Fruit fly (Drosophila melanogaster) whole organism, embryonic: ENCODE results near the gene nst.

Source experiments
- Abd-B ChIP-seq: fragments of 200-800 bp; sonication (Bioruptor generic); optimal IDR thresholded peaks from 2 replicates; lab custom pipeline; 2018; ENCODE audit warnings: missing biosample characterization, mild to moderate bottlenecking, missing genetic modification characterization, moderate library complexity
- Antp ChIP-seq: fragments of 200-800 bp; sonication (Bioruptor generic); optimal IDR thresholded peaks from 3 replicates; lab custom pipeline; 2016; ENCODE audit warnings: missing biosample characterization, missing genetic modification characterization
- CG10366 ChIP-seq: fragments of 200-800 bp; sonication (Bioruptor generic); IDR thresholded peaks from 2 replicates; pipeline ENCODE4 v1.3.6; 2022; ENCODE audit warnings: missing biosample characterization, missing genetic modification characterization
- CG10431 ChIP-seq: fragments of 200-800 bp; sonication (Bioruptor generic); optimal IDR thresholded peaks from 3 replicates; lab custom pipeline; 2018; ENCODE audit warnings: missing biosample characterization, mild to moderate bottlenecking, missing genetic modification characterization
- CG10565 ChIP-seq: fragments of 200-800 bp; sonication (Bioruptor generic); optimal IDR thresholded peaks from 3 replicates; lab custom pipeline; 2016; ENCODE audit warnings: missing biosample characterization, mild to moderate bottlenecking, missing genetic modification characterization
- CG10654 ChIP-seq: fragments of 200-800 bp; sonication (Bioruptor generic); optimal IDR thresholded peaks from 2 replicates; lab custom pipeline; 2016; ENCODE audit warnings: missing biosample characterization, missing genetic modification characterization
- CG12299 ChIP-seq: fragments of 200-800 bp; sonication (Bioruptor generic); optimal IDR thresholded peaks from 2 replicates; lab custom pipeline; 2018; ENCODE audit warnings: missing biosample characterization, mild to moderate bottlenecking, missing genetic modification characterization
- CG15269 ChIP-seq: fragments of 200-800 bp; sonication (Bioruptor generic); optimal IDR thresholded peaks from 2 replicates; lab custom pipeline; 2018; ENCODE audit warnings: missing biosample characterization, mild to moderate bottlenecking, missing genetic modification characterization, moderate library complexity
- CG17186 ChIP-seq: fragments of 200-800 bp; sonication (Bioruptor generic); optimal IDR thresholded peaks from 3 replicates; lab custom pipeline; 2017; ENCODE audit warnings: missing biosample characterization, missing genetic modification reagents, missing genetic modification characterization
- CG17385 ChIP-seq: fragments of 200-800 bp; sonication (Bioruptor generic); optimal IDR thresholded peaks from 3 replicates; lab custom pipeline; 2018; ENCODE audit warnings: missing biosample characterization, mild to moderate bottlenecking, missing genetic modification characterization
- CG1832 ChIP-seq: fragments of 200-800 bp; sonication (Bioruptor generic); optimal IDR thresholded peaks from 2 replicates; lab custom pipeline; 2017; ENCODE audit warnings: missing biosample characterization, mild to moderate bottlenecking, missing genetic modification characterization, inconsistent platforms
- CG18764 ChIP-seq: fragments of 200-800 bp; sonication (Bioruptor generic); optimal IDR thresholded peaks from 3 replicates; lab custom pipeline; 2016; ENCODE audit warnings: missing biosample characterization, missing genetic modification characterization
- CG2120 ChIP-seq: fragments of 200-800 bp; sonication (Bioruptor generic); optimal IDR thresholded peaks from 3 replicates; lab custom pipeline; 2016; ENCODE audit warnings: missing biosample characterization, missing genetic modification characterization
- CG2202 ChIP-seq: fragments of 200-800 bp; sonication (Bioruptor generic); optimal IDR thresholded peaks from 2 replicates; lab custom pipeline; 2018; ENCODE audit warnings: missing biosample characterization, mild to moderate bottlenecking, missing genetic modification characterization
- CG2889 ChIP-seq: fragments of 200-800 bp; sonication (Bioruptor generic); IDR thresholded peaks from 3 replicates; pipeline ENCODE4 v1.3.6; 2022; ENCODE audit warnings: missing biosample characterization, missing genetic modification characterization
- CG33557 ChIP-seq: fragments of 200-800 bp; sonication (Bioruptor generic); optimal IDR thresholded peaks from 2 replicates; lab custom pipeline; 2019; ENCODE audit warnings: missing biosample characterization, mild to moderate bottlenecking, missing genetic modification characterization, moderate library complexity
- CG4730 ChIP-seq: fragments of 200-800 bp; sonication (Bioruptor generic); IDR thresholded peaks from 2 replicates; pipeline ENCODE4 v1.3.6; 2022; ENCODE audit warnings: missing biosample characterization, missing genetic modification characterization
- CG6689 ChIP-seq: fragments of 200-800 bp; sonication (Bioruptor generic); IDR thresholded peaks from 2 replicates; pipeline ENCODE4 v1.3.6; 2022; ENCODE audit warnings: missing biosample characterization, missing genetic modification characterization
- CG6854 ChIP-seq: fragments of 200-800 bp; sonication (Bioruptor generic); optimal IDR thresholded peaks from 3 replicates; lab custom pipeline; 2017; ENCODE audit warnings: missing biosample characterization, mild to moderate bottlenecking, missing genetic modification characterization
- CG7839 ChIP-seq: fragments of 200-800 bp; sonication (Bioruptor generic); optimal IDR thresholded peaks from 3 replicates; lab custom pipeline; 2018; ENCODE audit warnings: missing biosample characterization, mild to moderate bottlenecking, missing genetic modification characterization, moderate library complexity
- CG7928 ChIP-seq: fragments of 200-800 bp; sonication (Bioruptor generic); optimal IDR thresholded peaks from 2 replicates; lab custom pipeline; 2017; ENCODE audit warnings: missing biosample characterization, mild to moderate bottlenecking, missing genetic modification characterization
- CG9609 ChIP-seq: fragments of 200-800 bp; sonication (Bioruptor generic); optimal IDR thresholded peaks from 3 replicates; lab custom pipeline; 2016; ENCODE audit warnings: missing biosample characterization, missing genetic modification characterization
- CTCF ChIP-seq: fragments of 200-800 bp; sonication (Bioruptor generic); optimal IDR thresholded peaks from 2 replicates; lab custom pipeline; 2017; ENCODE audit warnings: missing biosample characterization, mild to moderate bottlenecking, missing genetic modification characterization, moderate library complexity
- Dbx ChIP-seq: fragments of 200-800 bp; sonication (Bioruptor generic); IDR thresholded peaks from 3 replicates; pipeline ENCODE4 v1.3.6; 2022; ENCODE audit warnings: missing biosample characterization, missing genetic modification characterization
- Drgx ChIP-seq: fragments of 200-800 bp; sonication (Bioruptor generic); IDR thresholded peaks from 2 replicates; pipeline ENCODE4 v1.3.6; 2022; ENCODE audit warnings: missing biosample characterization, missing genetic modification characterization
- Fer2 ChIP-seq: fragments of 200-800 bp; sonication (Bioruptor generic); optimal IDR thresholded peaks from 2 replicates; lab custom pipeline; 2018; ENCODE audit warnings: missing biosample characterization, mild to moderate bottlenecking, missing genetic modification characterization, moderate library complexity
- H2.0 ChIP-seq: fragments of 200-800 bp; sonication (Bioruptor generic); IDR thresholded peaks from 2 replicates; pipeline ENCODE4 v1.3.6; 2022; ENCODE audit warnings: missing biosample characterization, missing genetic modification characterization
- Hmx ChIP-seq: fragments of 200-800 bp; sonication (Bioruptor generic); optimal IDR thresholded peaks from 2 replicates; lab custom pipeline; 2016; ENCODE audit warnings: missing biosample characterization, missing genetic modification characterization
- Jarid2 ChIP-seq: fragments of 200-800 bp; sonication (Bioruptor generic); optimal IDR thresholded peaks from 3 replicates; lab custom pipeline; 2017; ENCODE audit warnings: mild to moderate bottlenecking, missing biosample characterization, missing genetic modification reagents, missing genetic modification characterization
- Max ChIP-seq: fragments of 200-800 bp; sonication (Bioruptor generic); optimal IDR thresholded peaks from 2 replicates; lab custom pipeline; 2016; ENCODE audit warnings: missing biosample characterization, mild to moderate bottlenecking, missing genetic modification characterization
- Nf-YA ChIP-seq: fragments of 200-800 bp; sonication (Bioruptor generic); IDR thresholded peaks from 2 replicates; pipeline ENCODE4 v1.3.6; 2022; ENCODE audit warnings: missing biosample characterization, missing genetic modification characterization
- Nf-YC ChIP-seq: fragments of 200-800 bp; optimal IDR thresholded peaks from 3 replicates; lab custom pipeline; 2019; ENCODE audit warnings: missing biosample characterization, mild to moderate bottlenecking, missing genetic modification characterization, moderate library complexity
- Ravus ChIP-seq: fragments of 200-800 bp; sonication (Bioruptor generic); IDR thresholded peaks from 2 replicates; pipeline ENCODE4 v1.3.6; 2022; ENCODE audit warnings: missing biosample characterization, missing genetic modification characterization
- Taf1 ChIP-seq: fragments of 200-800 bp; sonication (Bioruptor generic); IDR thresholded peaks from 2 replicates; pipeline ENCODE4 v1.3.6; 2022; ENCODE audit warnings: missing biosample characterization, missing genetic modification characterization
- Vsx1 ChIP-seq: fragments of 200-800 bp; sonication (Bioruptor generic); optimal IDR thresholded peaks from 2 replicates; lab custom pipeline; 2017; ENCODE audit warnings: missing biosample characterization, mild to moderate bottlenecking, missing genetic modification characterization, missing genetic modification reagents
- ash1 ChIP-seq: fragments of 200-800 bp; sonication (Bioruptor generic); optimal IDR thresholded peaks from 2 replicates; lab custom pipeline; 2018; ENCODE audit warnings: missing biosample characterization, mild to moderate bottlenecking, missing genetic modification characterization
- ato ChIP-seq: fragments of 200-800 bp; sonication (Bioruptor generic); IDR thresholded peaks from 2 replicates; pipeline ENCODE4 v1.3.6; 2022; ENCODE audit warnings: missing biosample characterization, missing genetic modification characterization; ENCODE audit not compliant: partially characterized antibody
- az2 ChIP-seq: fragments of 200-800 bp; sonication (Bioruptor generic); optimal IDR thresholded peaks from 3 replicates; lab custom pipeline; 2016; ENCODE audit warnings: missing biosample characterization, missing genetic modification characterization
- br ChIP-seq: fragments of >200 bp; optimal IDR thresholded peaks from 2 replicates; lab custom pipeline; 2017
- dati ChIP-seq: fragments of 200-800 bp; sonication (Bioruptor generic); IDR thresholded peaks from 2 replicates; pipeline ENCODE4 v1.3.6; 2022; ENCODE audit warnings: missing biosample characterization, missing genetic modification characterization
- eve ChIP-seq, 2 experiments: fragments of >200 bp; optimal IDR thresholded peaks; 2 replicates each; lab custom pipeline; 2017; ENCODE audit warnings: missing biosample characterization in 2 of 2, missing genetic modification characterization in 2 of 2
- hb ChIP-seq: fragments of 200-800 bp; sonication (Bioruptor generic); IDR thresholded peaks from 3 replicates; pipeline ENCODE4 v1.3.6; 2022; ENCODE audit warnings: missing biosample characterization, missing genetic modification characterization; ENCODE audit not compliant: partially characterized antibody
- insv ChIP-seq, 2 experiments: fragments of 200-800 bp; sonication (Bioruptor generic); optimal IDR thresholded peaks; 3 replicates each; lab custom pipeline; 2016 to 2018; ENCODE audit warnings: missing biosample characterization in 2 of 2, missing genetic modification characterization in 2 of 2
- jing ChIP-seq: fragments of 200-800 bp; sonication (Bioruptor generic); optimal IDR thresholded peaks from 2 replicates; lab custom pipeline; 2018; ENCODE audit warnings: missing biosample characterization, mild to moderate bottlenecking, missing genetic modification characterization
- jumu ChIP-seq: fragments of 200-800 bp; sonication (Bioruptor generic); optimal IDR thresholded peaks from 3 replicates; lab custom pipeline; 2016; ENCODE audit warnings: missing biosample characterization, missing genetic modification characterization
- kay ChIP-seq: fragments of 200-800 bp; sonication (Bioruptor generic); optimal IDR thresholded peaks from 2 replicates; lab custom pipeline; 2016; ENCODE audit warnings: missing biosample characterization, missing genetic modification characterization
- lola ChIP-seq, 3 experiments: fragments of >200 bp in 2 of 3; fragments of 200-800 bp in 1 of 3; sonication (Bioruptor generic) in 1 of 3; optimal IDR thresholded peaks; 2 replicates each; lab custom pipeline; 2017 to 2019; ENCODE audit warnings: missing biosample characterization in 3 of 3, missing genetic modification characterization in 3 of 3, mild to moderate bottlenecking in 1 of 3, moderate library complexity in 1 of 3
- odd ChIP-seq: fragments of 200-800 bp; sonication (Bioruptor generic); optimal IDR thresholded peaks from 2 replicates; lab custom pipeline; 2017; ENCODE audit warnings: missing biosample characterization, mild to moderate bottlenecking, missing genetic modification characterization
- pum ChIP-seq: fragments of 200-800 bp; sonication (Bioruptor generic); optimal IDR thresholded peaks from 2 replicates; lab custom pipeline; 2016; ENCODE audit warnings: missing biosample characterization, missing genetic modification characterization
- sens-2 ChIP-seq: fragments of 200-800 bp; sonication (Bioruptor generic); IDR thresholded peaks from 2 replicates; pipeline ENCODE4 v1.3.6; 2022; ENCODE audit warnings: missing biosample characterization, missing genetic modification characterization
- so ChIP-seq: fragments of 200-800 bp; sonication (Bioruptor generic); IDR thresholded peaks from 3 replicates; pipeline ENCODE4 v1.3.6; 2022; ENCODE audit warnings: missing biosample characterization, missing genetic modification characterization
- stwl ChIP-seq: fragments of 200-800 bp; sonication (Bioruptor generic); optimal IDR thresholded peaks from 3 replicates; lab custom pipeline; 2018; ENCODE audit warnings: missing biosample characterization, mild to moderate bottlenecking, missing genetic modification characterization, moderate library complexity

The nst gene

DNA sequence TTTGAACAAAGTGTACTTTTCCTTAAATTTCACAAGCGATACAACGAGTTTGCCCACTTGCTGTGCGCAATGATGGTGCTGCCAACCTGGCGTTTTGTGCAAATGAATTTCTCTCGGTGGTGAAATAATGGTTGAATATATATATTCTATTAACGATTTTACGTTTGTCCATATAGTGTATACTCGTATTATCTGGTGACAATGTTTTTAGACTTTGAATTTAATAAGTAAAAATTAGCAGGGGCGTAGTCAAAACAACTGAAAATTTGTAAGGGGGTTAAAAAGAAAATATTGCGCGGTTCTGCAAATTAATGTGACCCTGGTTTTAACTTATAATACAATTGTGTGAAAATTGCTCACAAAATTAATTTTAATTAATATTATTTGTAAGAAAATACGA is 6.0 kb downstream of the nst start, which contains the start of the genes ver and Gcn5 (continued):
- TF ChIP-seq CG33557 (GFP tag; lab: Kevin White, UChicago) (peak; percentile 77), CG6854 (GFP tag; lab: Kevin White, UChicago) (peak; percentile 76), CG7928 (GFP tag; lab: Kevin White, UChicago) (peak; percentile 79), CG10366 (GFP tag; lab: Robert Waterston, UW) (peak; percentile 95), stwl (peak; percentile 93), ato (GFP tag; lab: Robert Waterston, UW) (no peak), Max (GFP tag; lab: Kevin White, UChicago) (peak; percentile 90), CG10654 (GFP tag; lab: Kevin White, UChicago) (peak; percentile 85), CG15269 (tag; lab: Kevin White, UChicago) (peak; percentile 95), CG4730 (peak; percentile 91), Nf-YA (GFP tag; lab: Robert Waterston, UW) (peak; percentile 86), CG2202 (tag; lab: Kevin White, UChicago) (peak; percentile 87), hb (GFP tag; lab: Robert Waterston, UW) (no peak), jumu (peak; percentile 78), jing (peak; percentile 81), CG10431 (GFP tag; lab: Kevin White, UChicago) (peak; percentile 62), CG7839 (tag; lab: Kevin White, UChicago) (peak; percentile 93), kay (GFP tag; lab: Kevin White, UChicago) (peak; percentile 62), insv (GFP tag; optimal IDR thresholded peaks at IDR 0.05; lab: Kevin White, UChicago) (peak in 1 of 2 experiments; percentile 54), CTCF (peak; percentile 68), pum (GFP tag; lab: Kevin White, UChicago) (peak; percentile 85), Abd-B (GFP tag; lab: Kevin White, UChicago) (peak; percentile 90), Dbx (GFP tag; lab: Robert Waterston, UW) (peak; percentile 94), Taf1 (GFP tag; lab: Robert Waterston, UW) (peak; percentile 81), CG2889 (GFP tag; lab: Robert Waterston, UW) (peak; percentile 90), Ravus (peak; percentile 77), lola (GFP tag; optimal IDR thresholded peaks at IDR 0.05; lab: Kevin White, UChicago) (peak in 1 of 3 experiments; percentile 86), Drgx (peak; percentile 96), CG17385 (GFP tag; lab: Kevin White, UChicago) (peak; percentile 88), ash1 (no peak), CG18764 (peak; percentile 78), CG2120 (GFP tag; lab: Kevin White, UChicago) (peak; percentile 96), br (lab: Kevin White, UChicago) (no peak), odd (GFP tag; lab: Kevin White, UChicago) (peak; percentile 82), CG1832 (no peak), CG12299 (peak; percentile 88), Antp (GFP tag; lab: Kevin White, UChicago) (peak; percentile 79), CG9609 (GFP tag; lab: Kevin White, UChicago) (peak; percentile 80), Hmx (GFP tag; lab: Kevin White, UChicago) (peak; percentile 89), Jarid2 (GFP tag; lab: Kevin White, UChicago) (peak; percentile 61), Nf-YC (tag; lab: Kevin White, UChicago) (peak; percentile 75), CG6689 (peak; percentile 95), az2 (GFP tag; lab: Kevin White, UChicago) (peak; percentile 92), CG10565 (GFP tag; lab: Kevin White, UChicago) (peak; percentile 14), dati (GFP tag; lab: Robert Waterston, UW) (peak; percentile 79), eve (GFP tag; optimal IDR thresholded peaks at IDR 0.05; lab: Kevin White, UChicago) (no peak), sens-2 (GFP tag; lab: Robert Waterston, UW) (peak; percentile 82; the same call in 1 of the 2 replicates), so (GFP tag; lab: Robert Waterston, UW) (peak; percentile 89; the same call in 2 of the 3 replicates), Fer2 (peak; percentile 84), H2.0 (peak; percentile 93), Vsx1 (no peak), CG17186 (GFP tag; lab: Kevin White, UChicago) (peak; percentile 78)
